Fruit fly (Drosophila melanogaster): Measurements from ENCODE around the gene Pfdn6.

The Pfdn6 gene

dm6 chr3L:19932917-19933316, 9.4 kb downstream of the Pfdn6 start (continued):
- TF ChIP-seq PHDP (tag; optimal IDR thresholded peaks at IDR 0.05) (peak; percentile 60), CG13287 (GFP tag; IDR thresholded peaks at IDR 0.05; ENCODE audit: partially characterized antibody) (no peak), CG43689 (GFP tag; IDR thresholded peaks at IDR 0.05) (no peak), Xbp1 (GFP tag; optimal IDR thresholded peaks at IDR 0.05) (no peak), amos (GFP tag; IDR thresholded peaks at IDR 0.05; ENCODE audit: partially characterized antibody) (no peak), CG11093 (GFP tag; IDR thresholded peaks at IDR 0.05) (no peak), bsh (GFP tag; optimal IDR thresholded peaks at IDR 0.05) (peak in 1 of 2 experiments; percentile 27), az2 (GFP tag; optimal IDR thresholded peaks at IDR 0.05) (no peak), CG3838 (GFP tag; optimal IDR thresholded peaks at IDR 0.05) (no peak), abd-A (tag; optimal IDR thresholded peaks at IDR 0.05) (no peak), Nf-YB (GFP tag; optimal IDR thresholded peaks at IDR 0.05) (no peak), sisA (GFP tag; IDR thresholded peaks at IDR 0.05) (no peak), vfl (GFP tag; optimal IDR thresholded peaks at IDR 0.05) (peak; percentile 21), Usf (GFP tag; optimal IDR thresholded peaks at IDR 0.05) (no peak), tin (GFP tag; optimal IDR thresholded peaks at IDR 0.05) (no peak), CG12155 (GFP tag; optimal IDR thresholded peaks at IDR 0.05) (peak; percentile 4), en (GFP tag; optimal IDR thresholded peaks at IDR 0.05) (no peak), Antp (GFP tag; optimal IDR thresholded peaks at IDR 0.05) (peak; percentile 17), Ada2b (GFP tag; IDR thresholded peaks at IDR 0.05) (no peak), pb (GFP tag; optimal IDR thresholded peaks at IDR 0.05) (no peak), prd (optimal IDR thresholded peaks at IDR 0.05) (no peak), prd (GFP tag; IDR thresholded peaks at IDR 0.05) (no peak), CG6683 (GFP tag; optimal IDR thresholded peaks at IDR 0.05) (no peak), CG15479 (GFP tag; optimal IDR thresholded peaks at IDR 0.05) (no peak), NfI (GFP tag; optimal IDR thresholded peaks at IDR 0.05) (peak; percentile 21), CG12236 (GFP tag; optimal IDR thresholded peaks at IDR 0.05) (no peak), fd96Cb (tag; optimal IDR thresholded peaks at IDR 0.05) (no peak), ATbp (GFP tag; optimal IDR thresholded peaks at IDR 0.05) (peak; percentile 66), Bdp1 (GFP tag; optimal IDR thresholded peaks at IDR 0.05) (no peak), CG14050 (GFP tag; IDR thresholded peaks at IDR 0.05) (no peak), CG4282 (GFP tag; optimal IDR thresholded peaks at IDR 0.05) (no peak), CG10147 (GFP tag; optimal IDR thresholded peaks at IDR 0.05) (no peak), oc (tag; optimal IDR thresholded peaks at IDR 0.05) (no peak), CG14667 (GFP tag; IDR thresholded peaks at IDR 0.05) (no peak), CG15011 (GFP tag; optimal IDR thresholded peaks at IDR 0.05) (no peak), CG6272 (GFP tag; IDR thresholded peaks at IDR 0.05) (no peak), mirr (GFP tag; optimal IDR thresholded peaks at IDR 0.05) (peak; percentile 69), Rfx (GFP tag; IDR thresholded peaks at IDR 0.05) (peak; percentile 47; the same call in 1 of the 2 replicates), ftz-f1 (GFP tag; optimal IDR thresholded peaks at IDR 0.05) (no peak), Hr3 (GFP tag; optimal IDR thresholded peaks at IDR 0.05) (no peak), CG6175 (GFP tag; IDR thresholded peaks at IDR 0.05) (peak; percentile 66; the same call in 1 of the 3 replicates), CG6254 (GFP tag; optimal IDR thresholded peaks at IDR 0.05) (peak; percentile 52), dati (GFP tag; IDR thresholded peaks at IDR 0.05) (no peak), CG18476 (GFP tag; optimal IDR thresholded peaks at IDR 0.05) (no peak), sc (optimal IDR thresholded peaks at IDR 0.05) (no peak), sc (GFP tag; optimal IDR thresholded peaks at IDR 0.05) (peak; percentile 4), Dll (GFP tag; IDR thresholded peaks at IDR 0.05; ENCODE audit: partially characterized antibody) (no peak), CG11398 (GFP tag; optimal IDR thresholded peaks at IDR 0.05) (no peak), CHES-1-like (GFP tag; optimal IDR thresholded peaks at IDR 0.05) (peak; percentile 2), CG11456 (GFP tag; IDR thresholded peaks at IDR 0.05) (no peak), CG8924 (tag; optimal IDR thresholded peaks at IDR 0.05) (no peak), Optix (GFP tag; IDR thresholded peaks at IDR 0.05) (no peak)

Data from whole organism, embryonic.